Worm (Caenorhabditis elegans) whole organism, L2 larva: ENCODE results near the gene str-83.

Source experiments
- R02D3.7 ChIP-seq: fragments of 150-350 bp; optimal IDR thresholded peaks from 2 replicates; lab custom pipeline; 2014; ENCODE audit warnings: missing biosample characterization, missing genetic modification characterization
- ama-1 ChIP-seq: fragments of 150-350 bp; optimal IDR thresholded peaks from 2 replicates; lab custom pipeline; 2018; ENCODE audit warnings: inconsistent platforms
- lsy-2 ChIP-seq, 2 experiments: fragments of 150-350 bp in 1 of 2; sonication (generic microtip) in 1 of 2; optimal IDR thresholded peaks; 2 replicates each; lab custom pipeline; 2014 to 2017; ENCODE audit warnings: missing biosample characterization in 2 of 2, missing genetic modification characterization in 2 of 2
- mdl-1 ChIP-seq, 2 experiments: fragments of 150-350 bp in 1 of 2; sonication (generic microtip) in 1 of 2; optimal IDR thresholded peaks; 2 replicates each; lab custom pipeline; 2017; ENCODE audit warnings: missing biosample characterization in 2 of 2, missing genetic modification characterization in 2 of 2
- nhr-25 ChIP-seq: fragments of 150-350 bp; sonication (generic microtip); optimal IDR thresholded peaks from 3 replicates; lab custom pipeline; 2014; ENCODE audit warnings: missing biosample characterization, missing genetic modification characterization
- sem-4 ChIP-seq: fragments of 150-350 bp; optimal IDR thresholded peaks from 2 replicates; lab custom pipeline; 2014; ENCODE audit warnings: missing biosample characterization, missing genetic modification reagents, missing genetic modification characterization
- unc-62 ChIP-seq: fragments of 150-350 bp; optimal IDR thresholded peaks from 2 replicates; lab custom pipeline; 2014; ENCODE audit warnings: missing biosample characterization, missing genetic modification reagents, missing genetic modification characterization
- ztf-11 ChIP-seq: sonication (generic microtip); optimal IDR thresholded peaks from 2 replicates; lab custom pipeline; 2017; ENCODE audit warnings: missing biosample characterization, missing genetic modification characterization

ce11 chrV:3974361-3974760, 2.7 kb upstream of the str-83 start, which contains the start of gene str-82:
- TF ChIP-seq mdl-1 (tag; optimal IDR thresholded peaks at IDR 0.05; lab: Kevin White, UChicago) = no peak
- TF ChIP-seq R02D3.7 (tag; lab: Kevin White, UChicago) = no peak
- TF ChIP-seq lsy-2 (tag; optimal IDR thresholded peaks at IDR 0.05; lab: Kevin White, UChicago) = no peak
- no peak for TF ChIP-seq nhr-25 (tag; lab: Kevin White, UChicago)
- TF ChIP-seq ztf-11 (tag; lab: Kevin White, UChicago) = no peak
- TF ChIP-seq sem-4 (tag; lab: Kevin White, UChicago) = no peak
- TF ChIP-seq ama-1 = no peak
- no peak for TF ChIP-seq unc-62 (GFP tag; lab: Kevin White, UChicago)
